Worm (Caenorhabditis elegans): Measurements from ENCODE around the gene rer-1.

- TF ChIP-seq ama-1 (optimal IDR thresholded peaks at IDR 0.05) (no peak), unc-86 (tag; optimal IDR thresholded peaks at IDR 0.05) (no peak), ceh-9 (tag; optimal IDR thresholded peaks at IDR 0.05) (no peak), elt-4 (tag; optimal IDR thresholded peaks at IDR 0.05) (no peak), unc-42 (tag; optimal IDR thresholded peaks at IDR 0.05) (no peak), elt-2 (tag; optimal IDR thresholded peaks at IDR 0.05) (no peak), fkh-10 (GFP tag; optimal IDR thresholded peaks at IDR 0.05) (no peak), ets-4 (tag; optimal IDR thresholded peaks at IDR 0.05) (no peak), dmd-4 (tag; optimal IDR thresholded peaks at IDR 0.05; ENCODE audit: borderline replicate concordance) (no peak), unc-3 (GFP tag; conservative IDR thresholded peaks at IDR 0.05) (no peak), unc-3 (tag; optimal IDR thresholded peaks at IDR 0.05) (no peak), pqm-1 (tag; optimal IDR thresholded peaks at IDR 0.05) (no peak), dve-1 (tag; optimal IDR thresholded peaks at IDR 0.05) (no peak)
These were observed 6.1 kb downstream of the rer-1 start for ce11 chrII:8817225-8817624.

All from whole organism, late embryonic.